Fruit fly (Drosophila melanogaster) whole organism, prepupa: ENCODE results near the gene caz.
A peak's percentile ranks its signal among the peaks of the same experiment; 100 is the strongest.

Source experiments
- CG10669 ChIP-seq: fragments of 200-800 bp; sonication (Bioruptor generic); optimal IDR thresholded peaks from 3 replicates; lab custom pipeline; 2018; ENCODE audit warnings: missing biosample characterization, mild to moderate bottlenecking, missing genetic modification characterization, moderate library complexity
- CG11294 ChIP-seq: fragments of 200-800 bp; sonication (Bioruptor generic); IDR thresholded peaks from 2 replicates; pipeline ENCODE4 v1.3.6; 2022; ENCODE audit warnings: missing biosample characterization, missing genetic modification characterization
- CG11762 ChIP-seq: fragments of 200-800 bp; sonication (Bioruptor generic); optimal IDR thresholded peaks from 3 replicates; lab custom pipeline; 2016; ENCODE audit warnings: missing biosample characterization, missing genetic modification characterization; ENCODE audit not compliant: insufficient read depth
- CG11902 ChIP-seq: fragments of 200-800 bp; sonication (Bioruptor generic); optimal IDR thresholded peaks from 3 replicates; lab custom pipeline; 2016; ENCODE audit warnings: missing biosample characterization, missing genetic modification characterization
- CG1621 ChIP-seq: fragments of 200-800 bp; sonication (Bioruptor generic); optimal IDR thresholded peaks from 3 replicates; lab custom pipeline; 2018; ENCODE audit warnings: missing biosample characterization, mild to moderate bottlenecking, missing genetic modification characterization
- CG16779 ChIP-seq: fragments of 200-800 bp; sonication (Bioruptor generic); optimal IDR thresholded peaks from 3 replicates; lab custom pipeline; 2017; ENCODE audit warnings: missing biosample characterization, mild to moderate bottlenecking, missing genetic modification characterization
- CG3032 ChIP-seq: fragments of 200-800 bp; optimal IDR thresholded peaks from 2 replicates; lab custom pipeline; 2019; ENCODE audit warnings: missing biosample characterization, mild to moderate bottlenecking, missing genetic modification characterization, moderate library complexity
- CG31627 ChIP-seq: fragments of 200-800 bp; sonication (Bioruptor generic); optimal IDR thresholded peaks from 3 replicates; lab custom pipeline; 2016; ENCODE audit warnings: missing biosample characterization, missing genetic modification characterization
- CG32006 ChIP-seq: fragments of 200-800 bp; sonication (Bioruptor generic); optimal IDR thresholded peaks from 3 replicates; lab custom pipeline; 2017; ENCODE audit warnings: missing biosample characterization, mild to moderate bottlenecking, missing genetic modification characterization
- CG3919 ChIP-seq: fragments of 200-800 bp; sonication (Bioruptor generic); optimal IDR thresholded peaks from 3 replicates; lab custom pipeline; 2016; ENCODE audit warnings: missing biosample characterization, missing genetic modification characterization
- CG4318 ChIP-seq: fragments of 200-800 bp; sonication (Bioruptor generic); optimal IDR thresholded peaks from 3 replicates; lab custom pipeline; 2017; ENCODE audit warnings: missing biosample characterization, mild to moderate bottlenecking, missing genetic modification characterization
- CG6163 ChIP-seq: fragments of 200-800 bp; sonication (Bioruptor generic); IDR thresholded peaks from 3 replicates; pipeline ENCODE4 v1.3.6; 2022; ENCODE audit warnings: missing biosample characterization, missing genetic modification characterization
- CG6276 ChIP-seq: fragments of 200-800 bp; sonication (Bioruptor generic); optimal IDR thresholded peaks from 2 replicates; lab custom pipeline; 2017; ENCODE audit warnings: missing biosample characterization, mild to moderate bottlenecking, missing genetic modification characterization
- CG6792 ChIP-seq: fragments of 200-800 bp; sonication (Bioruptor generic); optimal IDR thresholded peaks from 3 replicates; lab custom pipeline; 2016; ENCODE audit warnings: missing biosample characterization, missing genetic modification characterization
- CG6808 ChIP-seq: fragments of 200-800 bp; sonication (Bioruptor generic); optimal IDR thresholded peaks from 3 replicates; lab custom pipeline; 2017; ENCODE audit warnings: missing biosample characterization, missing genetic modification characterization, mild to moderate bottlenecking, moderate library complexity, missing genetic modification reagents
- CG6854 ChIP-seq: fragments of 200-800 bp; sonication (Bioruptor generic); optimal IDR thresholded peaks from 2 replicates; lab custom pipeline; 2017; ENCODE audit warnings: missing biosample characterization, mild to moderate bottlenecking, missing genetic modification characterization
- CG7368 ChIP-seq: fragments of 200-800 bp; sonication (Bioruptor generic); optimal IDR thresholded peaks from 3 replicates; lab custom pipeline; 2016; ENCODE audit warnings: missing biosample characterization, missing genetic modification characterization
- CG8119 ChIP-seq: fragments of 200-800 bp; sonication (Bioruptor generic); IDR thresholded peaks from 3 replicates; pipeline ENCODE4 v1.3.6; 2022; ENCODE audit warnings: missing biosample characterization, missing genetic modification characterization
- CG8319 ChIP-seq: fragments of 200-800 bp; sonication (Bioruptor generic); optimal IDR thresholded peaks from 3 replicates; lab custom pipeline; 2016; ENCODE audit warnings: missing biosample characterization, missing genetic modification characterization
- CG8632 ChIP-seq: fragments of 200-800 bp; sonication (Bioruptor generic); optimal IDR thresholded peaks from 3 replicates; lab custom pipeline; 2016; ENCODE audit warnings: missing biosample characterization, missing genetic modification characterization
- CG9139 ChIP-seq: fragments of 200-800 bp; sonication (Bioruptor generic); optimal IDR thresholded peaks from 3 replicates; lab custom pipeline; 2017; ENCODE audit warnings: missing biosample characterization, mild to moderate bottlenecking, missing genetic modification characterization
- Eip75B ChIP-seq: fragments of 200-800 bp; sonication (Bioruptor generic); optimal IDR thresholded peaks from 3 replicates; lab custom pipeline; 2016; ENCODE audit warnings: missing biosample characterization, missing genetic modification characterization
- Eip78C ChIP-seq: fragments of 200-800 bp; sonication (Bioruptor generic); peaks from one replicate; lab custom pipeline; 2016; ENCODE audit warnings: missing biosample characterization, missing genetic modification characterization
- Eip93F ChIP-seq: fragments of 200-800 bp; sonication (Bioruptor generic); optimal IDR thresholded peaks from 2 replicates; lab custom pipeline; 2016; ENCODE audit warnings: missing biosample characterization, mild to moderate bottlenecking, missing genetic modification characterization
- Gug ChIP-seq: fragments of 200-800 bp; sonication (Bioruptor generic); IDR thresholded peaks from 2 replicates; pipeline ENCODE4 v1.3.6; 2022; ENCODE audit warnings: missing biosample characterization, missing genetic modification characterization
- Hr38 ChIP-seq: sonication (Bioruptor generic); optimal IDR thresholded peaks from 2 replicates; lab custom pipeline; 2016; ENCODE audit warnings: missing biosample characterization, missing genetic modification characterization
- Hr39 ChIP-seq: fragments of 200-800 bp; sonication (Bioruptor generic); optimal IDR thresholded peaks from 2 replicates; lab custom pipeline; 2016; ENCODE audit warnings: missing biosample characterization, missing genetic modification characterization
- Lpt ChIP-seq: fragments of 200-800 bp; sonication (Bioruptor generic); optimal IDR thresholded peaks from 3 replicates; lab custom pipeline; 2016; ENCODE audit warnings: missing biosample characterization, missing genetic modification characterization
- Met ChIP-seq: fragments of 200-800 bp; sonication (Bioruptor generic); optimal IDR thresholded peaks from 3 replicates; lab custom pipeline; 2016; ENCODE audit warnings: missing biosample characterization, missing genetic modification characterization
- OdsH ChIP-seq: fragments of 200-800 bp; sonication (Bioruptor generic); optimal IDR thresholded peaks from 3 replicates; lab custom pipeline; 2016; ENCODE audit warnings: missing biosample characterization, missing genetic modification characterization
- Sox102F ChIP-seq: fragments of 200-800 bp; sonication (Bioruptor generic); optimal IDR thresholded peaks from 2 replicates; lab custom pipeline; 2016; ENCODE audit warnings: missing biosample characterization, mild to moderate bottlenecking, missing genetic modification characterization
- Sox14 ChIP-seq: fragments of 200-800 bp; sonication (Bioruptor generic); optimal IDR thresholded peaks from 3 replicates; lab custom pipeline; 2016; ENCODE audit warnings: missing biosample characterization, missing genetic modification characterization
- Sox15 ChIP-seq: fragments of 200-800 bp; sonication (Bioruptor generic); optimal IDR thresholded peaks from 3 replicates; lab custom pipeline; 2016; ENCODE audit warnings: missing biosample characterization, missing genetic modification characterization
- achi ChIP-seq: fragments of 200-800 bp; sonication (Bioruptor generic); optimal IDR thresholded peaks from 3 replicates; lab custom pipeline; 2016; ENCODE audit warnings: missing biosample characterization, missing genetic modification characterization
- acj6 ChIP-seq: fragments of 200-800 bp; sonication (Bioruptor generic); optimal IDR thresholded peaks from 3 replicates; lab custom pipeline; 2016; ENCODE audit warnings: missing biosample characterization, missing genetic modification characterization
- cyc ChIP-seq: fragments of 200-800 bp; sonication (Bioruptor generic); optimal IDR thresholded peaks from 3 replicates; lab custom pipeline; 2016; ENCODE audit warnings: missing biosample characterization, missing genetic modification characterization
- dac ChIP-seq: fragments of 200-800 bp; sonication (Bioruptor generic); optimal IDR thresholded peaks from 2 replicates; lab custom pipeline; 2017; ENCODE audit warnings: missing biosample characterization, mild to moderate bottlenecking, missing genetic modification characterization
- eg ChIP-seq: fragments of 200-800 bp; sonication (Bioruptor generic); IDR thresholded peaks from 3 replicates; pipeline ENCODE4 v1.3.6; 2022; ENCODE audit warnings: missing biosample characterization, missing genetic modification characterization
- fd85E ChIP-seq: fragments of 200-800 bp; sonication (Bioruptor generic); optimal IDR thresholded peaks from 3 replicates; lab custom pipeline; 2016; ENCODE audit warnings: missing biosample characterization, missing genetic modification characterization
- fkh ChIP-seq: fragments of 200-800 bp; sonication (Bioruptor generic); optimal IDR thresholded peaks from 3 replicates; lab custom pipeline; 2017; ENCODE audit warnings: missing biosample characterization, mild to moderate bottlenecking, missing genetic modification characterization, moderate library complexity
- lz ChIP-seq: fragments of 200-800 bp; sonication (Bioruptor generic); optimal IDR thresholded peaks from 3 replicates; lab custom pipeline; 2016; ENCODE audit warnings: missing biosample characterization, missing genetic modification characterization
- net ChIP-seq: fragments of 200-800 bp; sonication (Bioruptor generic); optimal IDR thresholded peaks from 3 replicates; lab custom pipeline; 2016; ENCODE audit warnings: missing biosample characterization, missing genetic modification characterization
- pdm3 ChIP-seq: fragments of 200-800 bp; sonication (Bioruptor generic); optimal IDR thresholded peaks from 3 replicates; lab custom pipeline; 2016; ENCODE audit warnings: missing biosample characterization, missing genetic modification characterization
- salr ChIP-seq, 2 experiments: fragments of 200-800 bp; sonication (Bioruptor generic); optimal IDR thresholded peaks; 3 replicates each; lab custom pipeline; 2016 to 2018; ENCODE audit warnings: missing biosample characterization in 2 of 2, missing genetic modification characterization in 2 of 2, mild to moderate bottlenecking in 1 of 2
- svp ChIP-seq: fragments of 200-800 bp; sonication (Bioruptor generic); peaks from one replicate; lab custom pipeline; 2016; ENCODE audit warnings: missing biosample characterization, missing genetic modification characterization
- topi ChIP-seq: fragments of 200-800 bp; sonication (Bioruptor generic); optimal IDR thresholded peaks from 3 replicates; lab custom pipeline; 2016; ENCODE audit warnings: missing biosample characterization, missing genetic modification characterization
- vri ChIP-seq: fragments of 200-800 bp; sonication (Bioruptor generic); optimal IDR thresholded peaks from 3 replicates; lab custom pipeline; 2016; ENCODE audit warnings: missing biosample characterization, mild to moderate bottlenecking, missing genetic modification characterization

Gene caz

DNA sequence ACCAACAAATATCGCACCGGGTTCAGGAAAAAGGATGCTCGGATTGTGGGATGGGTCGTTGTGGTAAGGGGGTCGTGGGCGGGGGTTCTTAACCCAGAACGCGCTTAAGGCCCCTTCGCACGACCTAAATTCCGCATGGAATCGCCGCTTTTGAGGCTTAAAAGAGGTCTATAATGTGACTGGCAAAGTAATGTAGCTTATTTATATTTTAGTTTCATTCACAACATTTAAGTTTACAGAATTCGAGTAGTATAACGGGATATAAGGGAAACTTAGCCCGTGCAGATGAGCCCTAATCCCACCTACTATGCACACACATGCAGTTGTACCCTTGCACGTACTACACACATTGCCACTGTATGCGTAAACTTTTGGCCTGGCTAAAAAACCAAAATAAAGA is 9.8 kb upstream of the caz start (continued):
- TF ChIP-seq fkh (GFP tag; lab: Kevin White, UChicago): no peak
- peak; percentile 50 to 80 for TF ChIP-seq salr (GFP tag; optimal IDR thresholded peaks at IDR 0.05; lab: Kevin White, UChicago)
- TF ChIP-seq CG1621 (tag; lab: Kevin White, UChicago): peak; percentile 92
- TF ChIP-seq Lpt (GFP tag; lab: Kevin White, UChicago): peak; percentile 71
- TF ChIP-seq CG11294 (GFP tag; lab: Robert Waterston, UW): peak; percentile 70; the same call in 1 of the 2 replicates
- peak; percentile 79 for TF ChIP-seq net
- peak; percentile 69 for TF ChIP-seq Sox15 (GFP tag; lab: Kevin White, UChicago)
- TF ChIP-seq CG10669 (GFP tag; lab: Kevin White, UChicago): peak; percentile 88
- TF ChIP-seq OdsH (GFP tag; lab: Kevin White, UChicago): peak; percentile 79
- TF ChIP-seq CG6163 (GFP tag; lab: Robert Waterston, UW): peak; percentile 93
- no peak for TF ChIP-seq Hr38 (GFP tag; lab: Kevin White, UChicago)
- peak; percentile 78 for TF ChIP-seq lz (GFP tag; lab: Kevin White, UChicago)
- TF ChIP-seq CG11902 (GFP tag; lab: Kevin White, UChicago): peak; percentile 36
- peak; percentile 87 for TF ChIP-seq CG3032 (tag; lab: Kevin White, UChicago)
- TF ChIP-seq Gug (GFP tag; lab: Robert Waterston, UW): peak; percentile 71
- TF ChIP-seq vri (GFP tag; lab: Kevin White, UChicago): peak; percentile 80
- peak; percentile 63 for TF ChIP-seq CG4318 (GFP tag; lab: Kevin White, UChicago)

DNA sequence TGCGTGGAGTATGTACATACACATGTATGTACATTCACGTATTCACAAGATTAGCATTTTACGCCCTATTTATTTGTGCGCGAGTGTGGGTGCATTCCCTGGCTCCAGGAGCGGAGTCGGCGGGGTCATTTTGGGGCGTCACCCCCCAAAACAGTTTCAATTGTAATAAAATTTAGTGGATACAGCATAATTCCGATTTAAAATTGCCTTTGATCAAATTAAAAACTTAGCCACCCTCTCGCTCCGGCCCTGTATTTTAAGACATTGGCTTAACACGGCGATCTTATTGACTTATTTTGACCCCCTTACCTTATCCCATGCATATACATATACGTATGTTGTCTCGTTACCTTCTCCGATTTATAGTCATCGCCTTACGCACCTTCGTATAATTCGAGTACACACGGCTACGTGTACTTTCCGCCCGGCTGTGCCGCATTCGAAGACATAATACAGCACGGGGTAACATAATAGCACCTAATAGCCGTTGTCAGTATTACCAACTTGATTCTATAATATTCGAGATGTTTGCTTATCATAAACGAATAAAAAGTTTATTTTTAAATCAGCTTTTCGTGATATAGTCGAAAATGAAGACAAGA is 9.2 kb upstream of the caz start:
- TF ChIP-seq Met (GFP tag; lab: Kevin White, UChicago) (peak; percentile 88), svp (peak; percentile 98), CG11762 (GFP tag; lab: Kevin White, UChicago) (peak; percentile 83), CG6808 (GFP tag; lab: Kevin White, UChicago) (peak; percentile 76), Sox15 (GFP tag; lab: Kevin White, UChicago) (peak; percentile 95), OdsH (GFP tag; lab: Kevin White, UChicago) (peak; percentile 91), Gug (GFP tag; lab: Robert Waterston, UW) (peak; percentile 88), acj6 (peak; percentile 89), fkh (GFP tag; lab: Kevin White, UChicago) (peak; percentile 61), achi (GFP tag; lab: Kevin White, UChicago) (peak; percentile 87), CG16779 (tag; lab: Kevin White, UChicago) (peak; percentile 75), CG8319 (GFP tag; lab: Kevin White, UChicago) (peak; percentile 90), CG6276 (GFP tag; lab: Kevin White, UChicago) (peak; percentile 79), CG7368 (peak; percentile 94), Sox102F (peak; percentile 87), vri (GFP tag; lab: Kevin White, UChicago) (peak; percentile 73), salr (GFP tag; optimal IDR thresholded peaks at IDR 0.05; lab: Kevin White, UChicago) (peak; percentile 65 to 79), Eip75B (peak; percentile 93), CG3919 (GFP tag; lab: Kevin White, UChicago) (peak; percentile 93), Hr38 (GFP tag; lab: Kevin White, UChicago) (peak; percentile 5), eg (GFP tag; lab: Robert Waterston, UW) (peak; percentile 96), pdm3 (GFP tag; lab: Kevin White, UChicago) (peak; percentile 92), CG11902 (GFP tag; lab: Kevin White, UChicago) (peak; percentile 99), CG8632 (GFP tag; lab: Kevin White, UChicago) (peak; percentile 88), Eip93F (peak; percentile 77), CG6163 (GFP tag; lab: Robert Waterston, UW) (peak; percentile 96), CG6854 (GFP tag; lab: Kevin White, UChicago) (peak; percentile 77), CG31627 (peak; percentile 96), CG32006 (peak; percentile 89), fd85E (peak; percentile 83), cyc (GFP tag; lab: Kevin White, UChicago) (peak; percentile 95), lz (GFP tag; lab: Kevin White, UChicago) (peak; percentile 95), CG8119 (GFP tag; lab: Robert Waterston, UW) (peak; percentile 75), Eip78C (GFP tag; lab: Kevin White, UChicago) (peak; percentile 96), Sox14 (GFP tag; lab: Kevin White, UChicago) (peak; percentile 91), CG6792 (peak; percentile 94), CG9139 (peak; percentile 72), dac (GFP tag; lab: Kevin White, UChicago) (peak; percentile 58), CG4318 (GFP tag; lab: Kevin White, UChicago) (peak; percentile 84), Hr39 (GFP tag; lab: Kevin White, UChicago) (peak; percentile 95), topi (GFP tag; lab: Kevin White, UChicago) (peak; percentile 92), CG3032 (tag; lab: Kevin White, UChicago) (peak; percentile 87), CG1621 (tag; lab: Kevin White, UChicago) (peak; percentile 86)
